Fruit fly (Drosophila melanogaster) whole organism, embryonic: ENCODE data around the gene CG45428.
A peak's percentile ranks its signal among the peaks of the same experiment; 100 is the strongest.

Experiments used
- Adf1 ChIP-seq: fragments of 200-800 bp; sonication (Bioruptor generic); IDR thresholded peaks from 2 replicates; pipeline ENCODE4 v1.3.6; 2022; ENCODE audit warnings: missing biosample characterization, missing genetic modification characterization
- Asciz ChIP-seq: fragments of 200-800 bp; sonication (Bioruptor generic); optimal IDR thresholded peaks from 2 replicates; lab custom pipeline; 2017; ENCODE audit warnings: missing biosample characterization, mild to moderate bottlenecking, missing genetic modification characterization, missing genetic modification reagents
- B-H2 ChIP-seq: fragments of 200-800 bp; sonication (Bioruptor generic); optimal IDR thresholded peaks from 2 replicates; lab custom pipeline; 2018; ENCODE audit warnings: missing biosample characterization, mild to moderate bottlenecking, missing genetic modification characterization
- CG10462 ChIP-seq: fragments of 200-800 bp; sonication (Bioruptor generic); optimal IDR thresholded peaks from 2 replicates; lab custom pipeline; 2016; ENCODE audit warnings: missing biosample characterization, missing genetic modification characterization
- CG10543 ChIP-seq: fragments of 200-800 bp; sonication (Bioruptor generic); optimal IDR thresholded peaks from 3 replicates; lab custom pipeline; 2017; ENCODE audit warnings: missing biosample characterization, mild to moderate bottlenecking, missing genetic modification characterization, moderate library complexity
- CG11504 ChIP-seq: fragments of 200-800 bp; sonication (Bioruptor generic); optimal IDR thresholded peaks from 3 replicates; lab custom pipeline; 2019; ENCODE audit warnings: missing biosample characterization, mild to moderate bottlenecking, missing genetic modification characterization, moderate library complexity
- CG11723 ChIP-seq: fragments of 200-800 bp; sonication (Bioruptor generic); optimal IDR thresholded peaks from 2 replicates; lab custom pipeline; 2017; ENCODE audit warnings: missing biosample characterization, mild to moderate bottlenecking, missing genetic modification characterization
- CG12071 ChIP-seq: fragments of 200-800 bp; sonication (Bioruptor generic); optimal IDR thresholded peaks from 3 replicates; lab custom pipeline; 2018; ENCODE audit warnings: missing biosample characterization, mild to moderate bottlenecking, missing genetic modification characterization
- CG13123 ChIP-seq: fragments of 200-800 bp; sonication (Bioruptor generic); optimal IDR thresholded peaks from 2 replicates; lab custom pipeline; 2016; ENCODE audit warnings: missing biosample characterization, missing genetic modification characterization
- CG15601 ChIP-seq: fragments of 200-800 bp; sonication (Bioruptor generic); optimal IDR thresholded peaks from 3 replicates; lab custom pipeline; 2019; ENCODE audit warnings: missing biosample characterization, mild to moderate bottlenecking, missing genetic modification characterization, moderate library complexity
- CG17328 ChIP-seq: fragments of 200-800 bp; sonication (Bioruptor generic); IDR thresholded peaks from 2 replicates; pipeline ENCODE4 v1.3.6; 2022; ENCODE audit warnings: missing biosample characterization, missing genetic modification characterization
- CG17385 ChIP-seq: fragments of 200-800 bp; sonication (Bioruptor generic); optimal IDR thresholded peaks from 3 replicates; lab custom pipeline; 2018; ENCODE audit warnings: missing biosample characterization, mild to moderate bottlenecking, missing genetic modification characterization
- CG3065 ChIP-seq: fragments of 200-800 bp; sonication (Bioruptor generic); optimal IDR thresholded peaks from 2 replicates; lab custom pipeline; 2016; ENCODE audit warnings: missing biosample characterization, missing genetic modification characterization
- CG31365 ChIP-seq: fragments of 200-800 bp; sonication (Bioruptor generic); optimal IDR thresholded peaks from 2 replicates; lab custom pipeline; 2018; ENCODE audit warnings: missing biosample characterization, mild to moderate bottlenecking, missing genetic modification characterization
- CG33557 ChIP-seq: fragments of 200-800 bp; sonication (Bioruptor generic); optimal IDR thresholded peaks from 2 replicates; lab custom pipeline; 2019; ENCODE audit warnings: missing biosample characterization, mild to moderate bottlenecking, missing genetic modification characterization, moderate library complexity
- CG3407 ChIP-seq: fragments of 200-800 bp; sonication (Bioruptor generic); optimal IDR thresholded peaks from 2 replicates; lab custom pipeline; 2018; ENCODE audit warnings: missing biosample characterization, mild to moderate bottlenecking, missing genetic modification characterization
- CG3726 ChIP-seq: fragments of 200-800 bp; sonication (Bioruptor generic); IDR thresholded peaks from 3 replicates; pipeline ENCODE4, ENCODE4 v1.3.6; 2022; ENCODE audit warnings: missing biosample characterization, missing genetic modification characterization
- CG4282 ChIP-seq: fragments of 200-800 bp; sonication (Bioruptor generic); optimal IDR thresholded peaks from 2 replicates; lab custom pipeline; 2016; ENCODE audit warnings: missing biosample characterization, missing genetic modification characterization
- CG4328 ChIP-seq: fragments of 200-800 bp; sonication (Bioruptor generic); optimal IDR thresholded peaks from 3 replicates; lab custom pipeline; 2017; ENCODE audit warnings: missing biosample characterization, missing genetic modification reagents, missing genetic modification characterization
- CG6791 ChIP-seq: fragments of 200-800 bp; sonication (Bioruptor generic); IDR thresholded peaks from 3 replicates; pipeline ENCODE4 v1.3.6; 2022; ENCODE audit warnings: missing biosample characterization, missing genetic modification characterization; ENCODE audit not compliant: partially characterized antibody
- CG6813 ChIP-seq: fragments of 200-800 bp; sonication (Bioruptor generic); optimal IDR thresholded peaks from 2 replicates; lab custom pipeline; 2017; ENCODE audit warnings: missing biosample characterization, missing genetic modification characterization, mild to moderate bottlenecking, moderate library complexity, missing genetic modification reagents
- CG9932 ChIP-seq: fragments of 200-800 bp; sonication (Bioruptor generic); IDR thresholded peaks from 2 replicates; pipeline ENCODE4 v1.3.6; 2022; ENCODE audit warnings: missing biosample characterization, missing genetic modification characterization
- CkIIα-i1 ChIP-seq: fragments of 200-800 bp; sonication (Bioruptor generic); IDR thresholded peaks from 2 replicates; pipeline ENCODE4 v1.3.6; 2022; ENCODE audit warnings: missing biosample characterization, missing genetic modification characterization
- Ets97D ChIP-seq: fragments of 200-800 bp; sonication (Bioruptor generic); optimal IDR thresholded peaks from 3 replicates; lab custom pipeline; 2016; ENCODE audit warnings: missing biosample characterization, missing genetic modification characterization
- Fer1 ChIP-seq: fragments of 200-800 bp; sonication (Bioruptor generic); optimal IDR thresholded peaks from 2 replicates; lab custom pipeline; 2017; ENCODE audit warnings: missing biosample characterization, mild to moderate bottlenecking, missing genetic modification characterization
- HLHmδ ChIP-seq: fragments of 200-800 bp; sonication (Bioruptor generic); optimal IDR thresholded peaks from 2 replicates; lab custom pipeline; 2018; ENCODE audit warnings: missing biosample characterization, mild to moderate bottlenecking, missing genetic modification characterization, moderate library complexity
- MESR4 ChIP-seq: fragments of 200-800 bp; sonication (Bioruptor generic); optimal IDR thresholded peaks from 2 replicates; lab custom pipeline; 2018; ENCODE audit warnings: missing biosample characterization, mild to moderate bottlenecking, missing genetic modification characterization, moderate library complexity
- Neu2 ChIP-seq: fragments of 200-800 bp; sonication (Bioruptor generic); optimal IDR thresholded peaks from 3 replicates; lab custom pipeline; 2016; ENCODE audit warnings: missing biosample characterization, missing genetic modification characterization, borderline replicate concordance
- Scr ChIP-seq: fragments of 200-800 bp; sonication (Bioruptor generic); IDR thresholded peaks from 2 replicates; pipeline ENCODE4 v1.3.6; 2022; ENCODE audit warnings: missing biosample characterization, missing genetic modification characterization; ENCODE audit not compliant: partially characterized antibody
- Six4 ChIP-seq: fragments of 200-800 bp; sonication (Bioruptor generic); optimal IDR thresholded peaks from 2 replicates; lab custom pipeline; 2016; ENCODE audit warnings: missing biosample characterization, missing genetic modification characterization
- Spps ChIP-seq: fragments of 200-800 bp; sonication (Bioruptor generic); optimal IDR thresholded peaks from 2 replicates; lab custom pipeline; 2018; ENCODE audit warnings: missing biosample characterization, mild to moderate bottlenecking, missing genetic modification characterization
- abd-A ChIP-seq: fragments of 200-800 bp; sonication (Bioruptor generic); optimal IDR thresholded peaks from 3 replicates; lab custom pipeline; 2019; ENCODE audit warnings: missing biosample characterization, mild to moderate bottlenecking, missing genetic modification characterization, moderate library complexity
- aop ChIP-seq: fragments of 200-800 bp; sonication (Bioruptor generic); IDR thresholded peaks from 2 replicates; pipeline ENCODE4 v1.3.6; 2022; ENCODE audit warnings: missing biosample characterization, missing genetic modification characterization
- ash1 ChIP-seq: fragments of 200-800 bp; sonication (Bioruptor generic); optimal IDR thresholded peaks from 2 replicates; lab custom pipeline; 2018; ENCODE audit warnings: missing biosample characterization, mild to moderate bottlenecking, missing genetic modification characterization
- btn ChIP-seq: fragments of 200-800 bp; sonication (Bioruptor generic); optimal IDR thresholded peaks from 2 replicates; lab custom pipeline; 2016; ENCODE audit warnings: missing biosample characterization, missing genetic modification characterization
- crp ChIP-seq, 2 experiments: fragments of 200-800 bp; sonication (Bioruptor generic); optimal IDR thresholded peaks; 2 replicates in 1 of 2; 3 replicates in 1 of 2; lab custom pipeline; 2017; ENCODE audit warnings: missing biosample characterization in 2 of 2, missing genetic modification characterization in 2 of 2, mild to moderate bottlenecking in 1 of 2, moderate library complexity in 1 of 2
- ftz-f1 ChIP-seq: fragments of 200-800 bp; sonication (Bioruptor generic); optimal IDR thresholded peaks from 2 replicates; lab custom pipeline; 2016; ENCODE audit warnings: missing biosample characterization, missing genetic modification characterization
- lmd ChIP-seq: fragments of 200-800 bp; sonication (Bioruptor generic); IDR thresholded peaks from 2 replicates; pipeline ENCODE4 v1.3.6; 2022; ENCODE audit warnings: missing biosample characterization, missing genetic modification characterization
- lov ChIP-seq, 2 experiments: fragments of 200-800 bp in 1 of 2; fragments of >200 bp in 1 of 2; sonication (Bioruptor generic) in 1 of 2; IDR thresholded peaks in 1 of 2; optimal IDR thresholded peaks in 1 of 2; 2 replicates in 1 of 2; 3 replicates in 1 of 2; pipeline versions ENCODE4 v1.3.6 to Lab custom; 2017 to 2022; ENCODE audit warnings: missing biosample characterization in 1 of 2, missing genetic modification characterization in 1 of 2
- mld ChIP-seq: fragments of 200-800 bp; sonication (Bioruptor generic); IDR thresholded peaks from 3 replicates; pipeline ENCODE4 v1.3.6; 2022; ENCODE audit warnings: missing biosample characterization, missing genetic modification characterization; ENCODE audit not compliant: partially characterized antibody
- pho ChIP-seq: fragments of 200-800 bp; sonication (Bioruptor generic); optimal IDR thresholded peaks from 2 replicates; lab custom pipeline; 2016; ENCODE audit warnings: missing biosample characterization, missing genetic modification characterization
- run ChIP-seq: fragments of 200-800 bp; sonication (Bioruptor generic); optimal IDR thresholded peaks from 3 replicates; lab custom pipeline; 2018; ENCODE audit warnings: missing biosample characterization, mild to moderate bottlenecking, missing genetic modification characterization
- sens-2 ChIP-seq: fragments of 200-800 bp; sonication (Bioruptor generic); IDR thresholded peaks from 2 replicates; pipeline ENCODE4 v1.3.6; 2022; ENCODE audit warnings: missing biosample characterization, missing genetic modification characterization
- slbo ChIP-seq: fragments of 200-800 bp; sonication (Bioruptor generic); IDR thresholded peaks from 2 replicates; pipeline ENCODE4 v1.3.6; 2022; ENCODE audit warnings: missing biosample characterization, missing genetic modification characterization
- slp2 ChIP-seq: fragments of 200-800 bp; sonication (Bioruptor generic); optimal IDR thresholded peaks from 2 replicates; lab custom pipeline; 2016; ENCODE audit warnings: missing biosample characterization, missing genetic modification characterization
- sna ChIP-seq: fragments of 200-800 bp; sonication (Bioruptor generic); IDR thresholded peaks from 2 replicates; pipeline ENCODE4 v1.3.6; 2022; ENCODE audit warnings: missing biosample characterization, missing genetic modification characterization; ENCODE audit not compliant: partially characterized antibody
- tgo ChIP-seq: fragments of 200-800 bp; sonication (Bioruptor generic); IDR thresholded peaks from 3 replicates; pipeline ENCODE4 v1.3.6; 2022; ENCODE audit warnings: missing biosample characterization, missing genetic modification characterization
- unc-4 ChIP-seq: fragments of 200-800 bp; sonication (Bioruptor generic); IDR thresholded peaks from 2 replicates; pipeline ENCODE4 v1.3.6; 2022; ENCODE audit warnings: missing biosample characterization, missing genetic modification characterization; ENCODE audit not compliant: partially characterized antibody
- z ChIP-seq: fragments of 200-800 bp; sonication (Bioruptor generic); IDR thresholded peaks from 3 replicates; pipeline ENCODE4 v1.3.6; 2022; ENCODE audit warnings: missing biosample characterization, missing genetic modification characterization

Gene CG45428

dm6 chr3L:22871845-22872361 is 35.0 kb upstream of the CG45428 start, which contains the start of the genes CG11109 and Arf1 (continued):
- TF ChIP-seq CG33557 (GFP tag; lab: Kevin White, UChicago) (no peak), CG3407 (GFP tag; lab: Kevin White, UChicago) (no peak), unc-4 (peak; percentile 37), CG3726 (GFP tag; lab: Robert Waterston, UW) (no peak), CG31365 (tag; lab: Kevin White, UChicago) (no peak), sens-2 (GFP tag; lab: Robert Waterston, UW) (no peak), Ets97D (GFP tag; lab: Kevin White, UChicago) (no peak), ash1 (no peak), CG17328 (no peak), z (GFP tag; lab: Robert Waterston, UW) (no peak), CG9932 (peak; percentile 54), crp (GFP tag; optimal IDR thresholded peaks at IDR 0.05; lab: Kevin White, UChicago) (peak in 1 of 2 experiments; percentile 43), CG11723 (GFP tag; lab: Kevin White, UChicago) (no peak), CG4328 (GFP tag; lab: Kevin White, UChicago) (no peak), Scr (GFP tag; lab: Robert Waterston, UW) (peak; percentile 52), Adf1 (GFP tag; lab: Robert Waterston, UW) (peak; percentile 20; the same call in 1 of the 2 replicates), Fer1 (GFP tag; lab: Kevin White, UChicago) (peak; percentile 11), pho (GFP tag; lab: Kevin White, UChicago) (no peak), CG12071 (no peak), CG4282 (no peak), Asciz (GFP tag; lab: Kevin White, UChicago) (no peak), CG13123 (GFP tag; lab: Kevin White, UChicago) (no peak), slp2 (GFP tag; lab: Kevin White, UChicago) (no peak), tgo (GFP tag; lab: Robert Waterston, UW) (no peak), HLHmδ (GFP tag; lab: Kevin White, UChicago) (peak; percentile 65), sna (GFP tag; lab: Robert Waterston, UW) (peak; percentile 13), CG3065 (no peak), CG6791 (GFP tag; lab: Robert Waterston, UW) (peak; percentile 89), lmd (no peak), abd-A (tag; lab: Kevin White, UChicago) (no peak), B-H2 (GFP tag; lab: Kevin White, UChicago) (peak; percentile 1), lov (optimal IDR thresholded peaks at IDR 0.05; lab: Kevin White, UChicago) (no peak), lov (GFP tag; IDR thresholded peaks at IDR 0.05; lab: Robert Waterston, UW) (no peak), MESR4 (peak; percentile 70), CG17385 (GFP tag; lab: Kevin White, UChicago) (no peak), btn (GFP tag; lab: Kevin White, UChicago) (no peak), mld (peak; percentile 67; the same call in 2 of the 3 replicates), aop (0 out of 2 replicates have a peak, but pooled peaks have one; percentile 37), run (tag; lab: Kevin White, UChicago) (no peak), CG15601 (tag; lab: Kevin White, UChicago) (no peak), CG10462 (GFP tag; lab: Kevin White, UChicago) (no peak), slbo (GFP tag; lab: Robert Waterston, UW) (peak; percentile 38; the same call in 1 of the 2 replicates), CG11504 (no peak), CG6813 (GFP tag; lab: Kevin White, UChicago) (no peak), Six4 (GFP tag; lab: Kevin White, UChicago) (no peak), CG10543 (GFP tag; lab: Kevin White, UChicago) (no peak), Spps (tag; lab: Kevin White, UChicago) (no peak), Neu2 (GFP tag; lab: Kevin White, UChicago) (no peak), ftz-f1 (no peak), CkIIα-i1 (no peak)
